Worm (Caenorhabditis elegans): Measurements from ENCODE around the gene gcy-8.

- TF ChIP-seq unc-62 (GFP tag; optimal IDR thresholded peaks at IDR 0.05) (no peak), unc-130 (tag; optimal IDR thresholded peaks at IDR 0.05) (no peak), nhr-237 (tag; optimal IDR thresholded peaks at IDR 0.05) (no peak), pag-3 (tag; optimal IDR thresholded peaks at IDR 0.05; ENCODE audit: borderline replicate concordance, insufficient read depth) (no peak)
Measured at ce11 chrIV:7927218-7927617, 734 bp upstream of the gcy-8 start, which contains the start of gene C49H3.12.
